Worm (Caenorhabditis elegans): ENCODE measurements around the gene npr-28.

Gene npr-28

DNA sequence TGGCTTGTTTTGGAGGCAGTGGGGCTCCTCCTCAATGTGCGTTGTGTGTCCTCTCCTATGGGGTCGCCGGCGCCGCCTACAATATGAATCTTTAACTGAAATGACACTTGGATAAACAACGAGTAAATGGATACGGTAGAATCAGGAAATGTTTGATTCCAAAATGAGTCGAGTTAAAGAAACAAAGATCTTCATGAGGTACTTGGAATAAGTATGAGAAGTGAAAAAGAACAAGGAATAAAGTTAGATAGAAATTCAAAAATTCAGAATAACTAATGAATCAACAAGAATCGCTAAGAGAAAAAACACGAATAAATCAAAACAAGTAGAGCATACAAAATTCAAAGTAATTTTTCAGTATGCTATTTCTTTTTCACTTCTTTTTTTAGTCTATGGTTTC lies at the start of gene npr-28:
TSS of gene npr-28 (minus strand) at position 101 of the 400 bp plus-strand sequence.
- no peak for TF ChIP-seq unc-62 (GFP tag; optimal IDR thresholded peaks at IDR 0.05)

DNA sequence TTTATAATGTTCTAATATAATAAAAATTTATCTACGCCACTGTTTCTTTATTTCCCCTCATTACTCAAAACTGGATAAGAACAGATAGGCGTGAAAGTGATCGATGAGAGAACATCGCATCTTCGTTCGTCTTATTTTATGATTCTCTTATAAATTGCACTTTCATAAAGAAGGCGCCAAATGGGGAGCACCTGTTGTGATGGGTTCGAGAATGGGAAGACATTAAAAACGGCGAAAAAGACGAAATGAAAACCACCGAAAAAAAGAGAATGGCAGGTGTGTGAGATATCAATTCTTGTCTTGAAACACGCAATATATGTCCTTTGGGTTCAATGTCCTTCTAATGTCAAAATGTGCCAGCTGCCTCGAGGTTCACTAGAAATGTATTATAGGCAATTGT lies 43.4 kb upstream of the npr-28 start:
- no peak for TF ChIP-seq unc-62 (GFP tag; optimal IDR thresholded peaks at IDR 0.05)

DNA sequence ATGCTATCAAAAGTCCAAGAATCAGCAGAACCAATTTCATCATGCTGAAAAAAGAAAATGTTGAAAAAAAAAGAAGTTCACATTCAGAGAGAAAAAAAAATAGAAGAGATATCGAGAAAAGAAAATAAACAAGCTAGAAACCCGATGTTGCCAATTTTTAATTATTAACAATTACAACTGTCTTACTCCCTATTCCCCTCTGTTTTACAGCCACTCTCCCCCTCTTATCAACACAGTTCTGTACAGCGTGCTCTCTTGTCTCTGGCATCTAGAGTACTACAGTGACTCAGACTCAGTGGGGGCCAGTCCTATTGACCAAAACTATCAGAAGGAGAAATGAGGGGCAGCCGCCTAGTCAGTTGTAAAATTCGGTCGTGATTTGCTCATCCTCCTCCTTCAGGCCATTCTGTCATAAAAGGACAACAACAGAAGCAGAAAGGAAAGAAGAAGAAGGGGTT lies 41.7 kb upstream of the npr-28 start, which contains the start of gene wrk-1:
TSS of gene wrk-1 (minus strand) at position 51 of the 458 bp plus-strand sequence.
- TF ChIP-seq unc-62 (GFP tag; optimal IDR thresholded peaks at IDR 0.05): no peak

DNA sequence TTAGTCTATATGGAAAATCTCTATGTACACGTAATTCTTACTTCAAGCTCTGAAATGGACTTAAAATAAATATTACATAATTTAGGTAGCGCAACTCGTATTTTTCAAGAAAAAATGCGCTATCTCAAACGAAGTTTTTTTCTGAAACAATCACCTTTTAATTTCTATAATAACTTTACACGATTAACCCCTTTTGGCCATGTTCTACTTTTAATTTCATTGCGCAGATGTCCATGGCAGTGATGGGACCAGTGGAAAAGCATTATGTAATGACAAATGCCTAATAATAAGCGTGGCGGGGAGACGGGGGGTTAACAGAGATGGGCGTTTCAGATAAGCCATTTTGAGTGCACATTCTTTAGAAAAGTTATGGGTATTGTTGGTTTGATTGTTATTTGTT lies 40.6 kb upstream of the npr-28 start:
- TF ChIP-seq unc-62 (GFP tag; optimal IDR thresholded peaks at IDR 0.05): no peak

DNA sequence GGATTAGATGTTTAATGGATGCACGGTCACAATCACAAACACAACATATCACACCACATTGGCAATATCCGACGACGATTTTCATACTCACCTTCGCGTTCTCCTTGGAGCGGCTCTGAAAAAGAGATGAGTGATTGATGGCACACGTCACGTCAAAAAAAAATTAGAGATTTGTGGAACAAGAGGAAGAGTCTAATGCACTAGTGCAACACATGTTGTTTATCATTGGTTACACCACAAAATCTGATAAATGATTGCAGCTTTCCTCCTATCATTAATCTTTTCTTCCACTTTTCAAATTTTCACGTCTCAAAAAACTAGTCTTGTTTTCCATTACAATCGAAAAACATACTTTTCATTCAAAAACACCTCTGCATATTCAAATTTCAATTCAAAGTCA lies 39.6 kb upstream of the npr-28 start:
- no peak for TF ChIP-seq unc-62 (GFP tag; optimal IDR thresholded peaks at IDR 0.05)

DNA sequence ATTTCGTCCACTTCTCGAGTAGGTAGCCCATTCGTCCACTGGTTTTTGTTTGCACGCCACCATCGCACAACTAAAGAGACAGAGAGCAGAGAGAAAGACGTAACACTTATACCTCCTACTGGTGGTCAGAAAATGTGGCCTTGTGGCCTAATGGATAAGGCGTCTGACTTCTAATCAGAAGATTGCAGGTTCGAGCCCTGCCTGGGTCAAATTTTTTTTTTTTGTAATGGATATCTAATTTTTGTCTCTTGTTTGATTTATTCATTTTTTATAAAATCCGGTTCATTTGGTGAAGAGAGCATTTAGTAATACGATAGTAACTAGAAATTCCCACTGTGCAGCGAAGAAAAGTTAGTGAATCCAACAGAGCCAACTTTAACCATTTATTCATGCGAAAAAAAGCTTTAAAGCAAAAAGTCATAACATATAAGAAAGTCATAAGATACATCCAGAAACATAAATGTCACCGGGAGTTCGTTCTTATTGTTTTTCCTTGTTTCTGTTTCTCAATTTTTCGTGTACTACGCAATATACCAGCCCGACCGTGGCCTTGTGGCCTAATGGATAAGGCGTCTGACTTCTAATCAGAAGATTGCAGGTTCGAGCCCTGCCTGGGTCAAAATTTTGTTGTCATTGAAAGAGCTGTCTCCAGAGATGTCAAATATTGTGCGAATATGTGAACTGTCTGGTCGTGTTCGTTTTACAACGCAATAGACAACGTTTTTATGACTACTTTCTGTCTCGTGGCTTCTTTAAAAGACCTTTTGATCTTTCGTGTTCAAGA lies 35.4 kb upstream of the npr-28 start:
- no peak for TF ChIP-seq unc-62 (GFP tag; optimal IDR thresholded peaks at IDR 0.05)

DNA sequence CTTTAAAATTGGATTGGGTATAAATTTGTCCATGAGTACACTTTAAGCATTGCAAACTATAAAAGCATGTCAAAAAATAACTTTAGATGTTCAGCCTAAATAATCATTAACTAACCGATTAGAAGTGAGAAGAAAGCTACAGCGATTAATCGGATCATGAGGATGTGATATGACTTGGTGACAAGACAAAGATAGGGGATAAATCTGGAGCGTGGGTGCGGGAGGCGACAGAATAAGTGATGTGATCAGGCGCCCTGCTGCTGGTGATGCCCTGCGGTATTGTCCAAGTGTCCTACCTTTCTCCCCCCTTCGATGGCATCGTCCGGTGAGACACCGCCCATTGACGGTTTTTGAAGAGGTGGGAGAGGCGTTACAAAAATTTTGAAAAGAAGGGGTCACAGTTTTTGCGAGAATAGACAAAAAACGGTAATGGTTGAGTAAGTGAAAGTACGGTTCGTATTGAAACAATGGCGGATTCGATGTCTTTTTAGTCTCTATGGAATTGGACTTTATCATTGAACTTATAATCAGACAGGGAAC lies 33.8 kb upstream of the npr-28 start, which contains the start of gene F41D9.2:
TSS of gene F41D9.2 (minus strand) at position 304 of the 540 bp plus-strand sequence.
- TF ChIP-seq unc-62 (GFP tag; optimal IDR thresholded peaks at IDR 0.05): no peak

DNA sequence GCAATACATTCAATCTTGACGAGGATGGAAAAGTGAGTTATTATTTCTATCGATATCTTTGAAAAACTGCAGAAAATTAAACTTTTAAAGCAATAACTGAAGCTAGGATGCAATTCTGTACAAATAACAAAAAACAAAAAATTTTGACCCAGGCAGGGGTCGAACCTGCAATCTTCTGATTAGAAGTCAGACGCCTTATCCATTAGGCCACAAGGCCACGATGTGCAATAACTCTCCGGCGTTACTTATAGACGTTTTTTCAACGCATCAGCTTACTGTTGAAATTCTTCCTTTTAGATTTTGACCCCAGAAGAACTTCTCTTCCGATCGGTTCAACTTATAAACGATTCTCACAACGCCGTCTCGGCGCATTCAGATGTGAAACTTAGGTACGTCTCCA lies 30.8 kb upstream of the npr-28 start:
- TF ChIP-seq unc-62 (GFP tag; optimal IDR thresholded peaks at IDR 0.05): no peak

DNA sequence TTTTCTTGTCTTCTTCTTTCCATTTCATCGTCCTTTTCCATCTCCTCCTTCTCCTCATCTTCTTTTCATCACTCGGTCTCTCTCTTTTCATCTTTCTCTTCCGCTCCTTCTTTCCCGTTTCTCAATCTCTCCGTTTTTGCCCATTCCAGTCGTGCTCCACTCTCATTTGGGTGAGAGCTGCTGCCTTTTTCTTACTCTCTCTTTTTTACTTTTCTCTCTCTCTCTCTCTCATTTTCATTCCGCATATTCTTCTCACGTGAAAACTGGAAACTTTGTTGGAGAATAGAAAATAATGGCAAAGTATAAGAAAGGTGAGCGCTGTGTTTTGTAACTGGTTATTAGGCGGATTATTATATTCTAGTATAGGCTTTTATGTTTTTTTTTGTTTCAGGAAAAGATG lies 27.4 kb upstream of the npr-28 start, which contains the start of gene tbc-18:
TSS of gene tbc-18 (plus strand) at position 246 of the 400 bp plus-strand sequence.
- TF ChIP-seq unc-62 (GFP tag; optimal IDR thresholded peaks at IDR 0.05): no peak

DNA sequence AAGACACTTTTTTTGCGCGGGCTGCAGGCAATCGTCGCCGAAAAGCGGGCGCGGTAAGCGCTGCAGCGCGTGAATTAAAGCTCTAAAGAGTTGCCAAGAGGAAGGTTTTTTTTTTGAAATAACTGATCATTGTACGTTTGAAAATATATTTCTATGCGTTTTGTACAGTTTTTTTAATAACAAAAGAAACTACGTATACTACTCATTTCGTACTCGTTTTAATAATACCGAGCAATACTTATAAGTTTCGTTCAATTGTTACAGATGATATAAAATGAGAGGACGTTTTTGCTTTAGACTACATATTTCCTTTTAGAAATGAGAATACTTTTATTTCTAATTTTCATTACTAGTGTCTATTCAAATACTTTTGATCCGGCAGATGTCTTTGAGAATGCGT lies 21.0 kb upstream of the npr-28 start, which contains the start of gene nep-15:
TSS of gene nep-15 (plus strand) at position 301 of the 400 bp plus-strand sequence.
- TF ChIP-seq unc-62 (GFP tag; optimal IDR thresholded peaks at IDR 0.05): no peak

DNA sequence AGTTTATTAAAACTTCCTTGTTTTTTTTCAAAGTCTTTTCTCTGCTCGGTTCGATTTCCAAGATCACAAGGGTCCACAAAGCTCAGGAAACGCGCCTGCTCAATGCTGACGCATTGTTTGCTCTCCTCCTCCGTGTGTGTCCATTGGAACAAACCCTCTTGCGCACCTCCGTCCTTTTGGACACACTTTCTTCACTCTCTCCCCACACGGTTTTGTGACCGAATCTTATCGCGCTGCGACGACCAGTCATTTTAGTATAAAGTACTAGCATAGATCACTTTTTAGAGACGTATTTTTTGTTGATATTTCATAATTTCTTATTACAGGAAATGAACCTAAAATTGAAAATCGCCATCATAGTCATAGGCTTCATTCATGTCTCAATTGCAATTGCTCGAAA lies 17.3 kb upstream of the npr-28 start:
- no peak for TF ChIP-seq unc-62 (GFP tag; optimal IDR thresholded peaks at IDR 0.05)

DNA sequence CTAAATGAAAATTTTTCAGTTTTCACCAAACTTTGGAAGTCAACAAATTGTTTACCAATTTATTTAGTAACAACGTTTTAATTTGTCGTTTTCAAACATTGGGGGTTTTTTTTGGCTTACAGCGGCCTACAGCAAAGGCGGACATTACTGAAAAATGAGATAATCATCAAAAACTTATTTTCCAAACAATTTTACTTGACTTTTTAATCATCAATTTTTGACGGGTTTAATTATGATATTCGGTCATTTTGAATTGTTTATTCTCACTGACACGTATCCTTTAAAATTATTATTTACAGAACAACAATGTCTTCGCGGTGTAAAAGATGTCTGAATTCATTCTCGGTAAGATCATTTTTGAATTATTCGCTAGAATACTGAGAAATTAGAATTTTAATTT lies 16.7 kb upstream of the npr-28 start, which contains the start of gene F40B5.2:
TSS of gene F40B5.2 (plus strand) at position 301 of the 400 bp plus-strand sequence.
- TF ChIP-seq unc-62 (GFP tag; optimal IDR thresholded peaks at IDR 0.05): no peak

DNA sequence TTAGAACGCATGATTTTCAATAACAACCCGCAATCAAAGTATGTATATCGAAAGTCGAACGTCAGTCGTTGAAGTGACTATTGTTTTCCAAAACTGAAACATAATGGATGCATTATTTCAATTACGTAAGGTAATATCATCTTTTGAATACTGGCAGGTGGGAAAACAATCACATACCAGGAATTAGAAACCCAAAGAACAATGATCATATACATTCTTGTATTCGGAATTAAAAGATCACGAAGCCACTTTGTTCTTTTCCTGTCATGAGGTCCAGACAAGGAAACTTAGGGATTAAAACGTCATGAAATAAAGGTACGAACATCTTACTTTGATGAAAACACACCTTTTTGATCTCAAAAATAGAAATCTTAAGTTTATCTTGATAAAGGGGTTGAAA lies 11.5 kb upstream of the npr-28 start:
- TF ChIP-seq unc-62 (GFP tag; optimal IDR thresholded peaks at IDR 0.05): no peak

DNA sequence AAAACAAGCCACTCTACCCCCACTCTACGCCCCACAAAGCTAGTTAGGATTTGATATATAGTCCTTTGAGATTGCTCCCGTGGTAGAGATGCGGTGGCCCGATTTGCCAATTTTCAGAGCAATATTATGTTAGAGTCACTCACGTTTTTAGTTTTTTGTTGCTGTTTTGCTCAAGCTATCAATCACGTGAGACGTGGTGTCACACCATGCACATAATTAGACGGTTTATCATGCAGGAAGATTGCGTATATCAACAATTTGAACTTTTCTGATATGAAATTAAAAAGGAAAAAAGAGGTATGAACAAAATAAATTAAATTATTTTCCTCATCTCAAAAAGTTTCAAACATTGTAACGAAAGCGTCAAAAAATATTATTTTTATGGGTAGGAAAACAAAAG lies 5.4 kb upstream of the npr-28 start:
- no peak for TF ChIP-seq unc-62 (GFP tag; optimal IDR thresholded peaks at IDR 0.05)

DNA sequence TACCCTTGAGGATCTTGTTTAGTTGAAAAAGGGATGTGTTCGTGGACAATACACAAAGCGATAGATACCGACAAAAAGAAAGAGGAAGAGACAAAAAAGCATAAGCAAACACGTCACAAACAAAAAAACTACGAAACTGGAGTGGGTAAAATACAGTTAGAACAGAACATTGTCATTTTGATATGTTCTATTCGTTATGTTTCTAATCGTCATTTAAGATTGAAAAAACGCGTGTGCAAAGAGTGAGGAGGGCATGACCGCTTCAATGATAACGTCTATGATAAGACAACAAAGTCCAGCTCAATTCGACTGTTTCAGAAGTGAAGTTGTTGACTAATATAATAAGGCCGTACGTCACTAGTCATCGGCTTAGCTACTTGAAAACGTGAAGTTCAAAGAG lies 4.5 kb upstream of the npr-28 start:
- no peak for TF ChIP-seq unc-62 (GFP tag; optimal IDR thresholded peaks at IDR 0.05)

DNA sequence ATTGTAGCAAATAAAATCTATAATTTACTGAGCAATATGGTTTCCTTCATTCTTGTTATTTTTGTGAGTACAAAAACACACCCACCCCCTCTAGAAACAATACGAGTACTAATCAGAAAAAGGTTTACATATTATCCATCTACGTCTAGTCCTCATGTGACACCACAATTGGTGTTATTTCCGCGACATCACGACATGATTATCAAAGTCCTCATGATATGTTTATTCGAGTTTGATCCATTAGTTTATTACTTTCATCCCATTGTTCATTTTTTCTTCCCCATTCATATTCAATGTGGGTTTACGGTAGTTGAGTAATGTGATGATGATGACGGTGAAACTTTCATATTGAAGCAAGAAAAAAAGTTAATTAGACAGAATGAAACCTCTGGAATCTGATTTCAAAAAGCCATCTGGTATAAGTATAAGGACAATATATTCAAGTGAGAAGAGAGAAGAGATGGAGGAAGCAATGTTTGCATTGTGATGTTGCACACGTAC lies 3.5 kb upstream of the npr-28 start:
- no peak for TF ChIP-seq unc-62 (GFP tag; optimal IDR thresholded peaks at IDR 0.05)

DNA sequence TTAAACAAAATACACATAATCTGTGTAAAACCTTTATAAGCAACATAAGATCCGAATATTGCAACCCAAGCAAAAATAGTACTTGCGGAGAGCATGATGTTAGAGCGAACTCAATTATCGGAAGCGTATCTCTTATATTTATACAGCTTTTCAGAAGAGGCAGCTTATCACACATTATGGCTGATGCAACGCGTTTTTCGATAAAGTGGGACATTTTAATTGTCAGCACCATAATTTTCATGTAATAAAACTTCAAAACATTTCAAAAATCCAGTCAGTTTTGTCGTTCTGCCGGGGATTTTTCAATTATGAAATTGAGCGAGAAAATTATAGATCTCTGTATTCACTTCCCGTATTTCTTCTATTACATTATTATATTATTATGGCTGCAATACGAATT lies 4.6 kb downstream of the npr-28 start, which contains the start of gene drd-5:
TSS of gene drd-5 (minus strand) at position 101 of the 400 bp plus-strand sequence.
- TF ChIP-seq unc-62 (GFP tag; optimal IDR thresholded peaks at IDR 0.05): no peak

Measured in whole organism, dauer.